Fruit fly (Drosophila melanogaster) whole organism, adult: ENCODE measurements around the gene Msp300.

ENCODE experiments used
- CG11617 ChIP-seq: fragments of 200-800 bp; sonication (Bioruptor generic); optimal IDR thresholded peaks from 2 replicates; lab custom pipeline; 2017; ENCODE audit warnings: mild to moderate bottlenecking, missing biosample characterization, missing genetic modification reagents, missing genetic modification characterization
- CG5204 ChIP-seq: fragments of 200-800 bp; sonication (Bioruptor generic); optimal IDR thresholded peaks from 2 replicates; lab custom pipeline; 2016; ENCODE audit warnings: missing biosample characterization, missing genetic modification characterization
- CG7045 ChIP-seq: fragments of 200-800 bp; sonication (Bioruptor generic); optimal IDR thresholded peaks from 2 replicates; lab custom pipeline; 2017; ENCODE audit warnings: missing biosample characterization, mild to moderate bottlenecking, missing genetic modification characterization
- CG7101 ChIP-seq: fragments of 200-800 bp; sonication (Bioruptor generic); optimal IDR thresholded peaks from 2 replicates; lab custom pipeline; 2018; ENCODE audit warnings: missing biosample characterization, mild to moderate bottlenecking, missing genetic modification characterization, moderate library complexity
- Clk ChIP-seq: fragments of 200-800 bp; sonication (Bioruptor generic); optimal IDR thresholded peaks from 2 replicates; lab custom pipeline; 2017; ENCODE audit warnings: missing biosample characterization, missing genetic modification characterization
- bab1 ChIP-seq: fragments of 200-800 bp; sonication (Bioruptor generic); optimal IDR thresholded peaks from 3 replicates; lab custom pipeline; 2019; ENCODE audit warnings: missing biosample characterization, mild to moderate bottlenecking, missing genetic modification characterization, moderate library complexity
- cic ChIP-seq: fragments of 200-800 bp; sonication (Bioruptor generic); optimal IDR thresholded peaks from 2 replicates; lab custom pipeline; 2017; ENCODE audit warnings: missing biosample characterization, mild to moderate bottlenecking, missing genetic modification characterization, moderate library complexity
- cnc ChIP-seq, 2 experiments: fragments of >200 bp; optimal IDR thresholded peaks; 2 replicates each; lab custom pipeline; 2017
- kay ChIP-seq: fragments of 200-800 bp; sonication (Bioruptor generic); peaks from one replicate; lab custom pipeline; 2016; ENCODE audit warnings: missing biosample characterization, missing genetic modification characterization, borderline replicate concordance
- ovo ChIP-seq: fragments of 200-800 bp; sonication (Bioruptor generic); optimal IDR thresholded peaks from 2 replicates; lab custom pipeline; 2016; ENCODE audit warnings: missing biosample characterization, missing genetic modification characterization
- tj ChIP-seq: fragments of 200-800 bp; sonication (Bioruptor generic); optimal IDR thresholded peaks from 3 replicates; lab custom pipeline; 2017; ENCODE audit warnings: missing biosample characterization, mild to moderate bottlenecking, missing genetic modification characterization, moderate library complexity
- toe ChIP-seq: fragments of 200-800 bp; sonication (Bioruptor generic); optimal IDR thresholded peaks from 2 replicates; lab custom pipeline; 2016; ENCODE audit warnings: missing biosample characterization, missing genetic modification characterization

- TF ChIP-seq kay (GFP tag; lab: Kevin White, UChicago) (no peak), ovo (GFP tag; lab: Kevin White, UChicago) (peak; percentile 60), cnc (optimal IDR thresholded peaks at IDR 0.05; lab: Kevin White, UChicago) (no peak), CG7045 (GFP tag; lab: Kevin White, UChicago) (no peak), bab1 (GFP tag; lab: Kevin White, UChicago) (peak; percentile 21), CG7101 (no peak), toe (GFP tag; lab: Kevin White, UChicago) (no peak), CG11617 (GFP tag; lab: Kevin White, UChicago) (no peak), cic (no peak), CG5204 (GFP tag; lab: Kevin White, UChicago) (no peak), tj (GFP tag; lab: Kevin White, UChicago) (no peak), Clk (GFP tag; lab: Kevin White, UChicago) (no peak)
Measured at dm6 chr2L:5093772-5094350, 6.8 kb upstream of the Msp300 start, which contains the start of gene CG5828.
